Worm (Caenorhabditis elegans): ENCODE data around the gene gcn-1.

gcn-1 gene

DNA sequence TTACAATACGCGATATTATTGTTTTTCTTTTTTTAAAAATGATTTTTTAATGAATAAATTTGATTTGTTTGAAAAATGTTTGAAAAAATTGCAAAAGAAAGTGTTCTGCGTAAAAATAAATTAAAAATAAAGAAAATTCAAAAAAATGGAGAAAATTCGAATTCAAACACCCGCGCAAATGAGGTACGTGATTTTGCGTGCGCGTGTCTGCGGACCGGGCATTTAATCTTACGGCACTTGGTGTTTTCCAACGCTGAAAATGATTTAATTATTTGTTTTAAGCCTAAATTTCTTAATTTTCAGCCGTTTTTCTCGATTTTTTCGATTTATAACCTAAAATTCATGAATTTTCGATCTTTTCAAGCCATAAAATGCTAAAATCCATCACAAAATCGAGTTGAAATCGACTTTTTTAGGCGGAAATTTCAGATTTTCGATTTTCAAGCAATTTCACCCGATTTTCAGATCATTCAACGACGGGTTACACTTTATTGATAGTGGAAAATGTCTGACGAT lies at the start of gene gcn-1 (continued):
- no peak for TF ChIP-seq Y116A8C.19 (tag; optimal IDR thresholded peaks at IDR 0.05; ENCODE audit: borderline replicate concordance)
- peak; percentile 96 for TF ChIP-seq tbx-2 (tag; optimal IDR thresholded peaks at IDR 0.05)
- TF ChIP-seq xbp-1 (tag; optimal IDR thresholded peaks at IDR 0.05) = peak; percentile 74
- TF ChIP-seq rnt-1 (tag; optimal IDR thresholded peaks at IDR 0.05) = no peak
- TF ChIP-seq lin-35 (GFP tag; optimal IDR thresholded peaks at IDR 0.05) = peak; percentile 99
- peak; percentile 71 for TF ChIP-seq irx-1 (tag; optimal IDR thresholded peaks at IDR 0.05)
- TF ChIP-seq sup-37 (GFP tag; optimal IDR thresholded peaks at IDR 0.05) = no peak
- peak; percentile 5 for TF ChIP-seq snpc-4 (tag; optimal IDR thresholded peaks at IDR 0.05)
- TF ChIP-seq nhr-84 (tag; optimal IDR thresholded peaks at IDR 0.05) = no peak
- peak; percentile 89 for TF ChIP-seq unc-130 (tag; optimal IDR thresholded peaks at IDR 0.05)
- no peak for TF ChIP-seq hlh-4 (tag; optimal IDR thresholded peaks at IDR 0.05)
- TF ChIP-seq ztf-4 (tag; optimal IDR thresholded peaks at IDR 0.05) = peak; percentile 52
- no peak for TF ChIP-seq unc-98 (GFP tag; IDR thresholded peaks at IDR 0.05)
- no peak for TF ChIP-seq efl-3 (GFP tag; optimal IDR thresholded peaks at IDR 0.05)
- peak in 2 of 6 experiments; percentile 21 to 40 for TF ChIP-seq elt-3 (tag; optimal IDR thresholded peaks at IDR 0.05)
- no peak for TF ChIP-seq nhr-90 (tag; optimal IDR thresholded peaks at IDR 0.05; ENCODE audit: poor library complexity)
- peak; percentile 69 for TF ChIP-seq unc-86 (tag; optimal IDR thresholded peaks at IDR 0.05)

DNA sequence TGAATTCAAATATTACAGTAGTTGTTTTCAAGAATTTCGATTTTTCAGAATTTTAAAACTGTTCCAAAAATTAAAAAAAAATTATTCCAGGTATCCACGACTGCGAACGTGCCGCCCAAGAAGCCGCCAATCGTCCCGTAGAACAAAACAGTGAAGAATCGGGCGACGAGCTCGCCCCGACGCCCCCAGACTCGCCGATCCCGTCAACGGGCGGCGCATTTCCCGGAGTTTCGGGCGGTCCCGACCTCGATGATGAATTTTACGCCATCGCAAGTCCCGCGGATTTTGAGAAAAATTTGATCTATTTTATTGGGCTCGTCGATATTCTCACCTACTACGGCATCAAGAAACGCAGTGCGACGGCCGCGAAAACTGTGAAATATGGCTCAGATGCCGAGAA lies 45.8 kb upstream of the gcn-1 start:
- TF ChIP-seq nhr-28 (tag; optimal IDR thresholded peaks at IDR 0.05) = no peak
- no peak for TF ChIP-seq mef-2 (tag; optimal IDR thresholded peaks at IDR 0.05)
- no peak for TF ChIP-seq xbp-1 (tag; optimal IDR thresholded peaks at IDR 0.05)
- TF ChIP-seq lsy-2 (tag; optimal IDR thresholded peaks at IDR 0.05) = no peak
- TF ChIP-seq ztf-11 (tag; optimal IDR thresholded peaks at IDR 0.05) = no peak
- no peak for TF ChIP-seq sptf-1 (tag; optimal IDR thresholded peaks at IDR 0.05)
- TF ChIP-seq mdl-1 (tag; optimal IDR thresholded peaks at IDR 0.05) = no peak
- no peak for TF ChIP-seq pax-3 (tag; optimal IDR thresholded peaks at IDR 0.05)
- no peak for TF ChIP-seq nhr-20 (tag; optimal IDR thresholded peaks at IDR 0.05)
- TF ChIP-seq nhr-237 (tag; optimal IDR thresholded peaks at IDR 0.05) = no peak
- no peak for TF ChIP-seq mab-9 (GFP tag; IDR thresholded peaks at IDR 0.05)
- no peak for TF ChIP-seq aha-1 (tag; optimal IDR thresholded peaks at IDR 0.05)
- no peak for TF ChIP-seq ets-5 (GFP tag; IDR thresholded peaks at IDR 0.05)
- no peak for TF ChIP-seq snpc-4 (tag; optimal IDR thresholded peaks at IDR 0.05)
- no peak for TF ChIP-seq fkh-4 (tag; optimal IDR thresholded peaks at IDR 0.05; ENCODE audit: borderline replicate concordance)
- TF ChIP-seq aly-2 (tag; optimal IDR thresholded peaks at IDR 0.05) = no peak

DNA sequence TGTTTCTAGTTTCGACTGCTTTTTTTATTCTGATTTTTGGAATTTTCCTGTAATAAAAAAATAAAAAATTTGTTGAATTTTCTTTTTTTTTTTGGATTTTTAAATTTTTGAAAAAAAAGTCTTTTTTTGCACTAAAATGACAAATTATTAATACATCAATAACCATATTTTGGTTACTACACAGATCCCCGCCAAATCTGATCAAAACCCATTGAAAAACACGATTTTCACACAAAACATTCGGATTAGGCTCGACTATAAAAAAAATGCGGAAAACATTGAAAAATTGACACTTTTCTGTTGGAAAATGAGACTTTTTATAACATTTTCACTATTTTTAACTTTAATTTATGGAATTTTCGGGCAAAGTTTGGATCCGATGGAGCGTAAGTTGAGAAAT lies 41.5 kb upstream of the gcn-1 start, which contains the start of gene Y48G9A.7:
Gene Y48G9A.7, plus strand, starts transcription at position 301 of the 400 bp plus-strand sequence.
- TF ChIP-seq ztf-4 (tag; optimal IDR thresholded peaks at IDR 0.05) = no peak
- no peak for TF ChIP-seq nhr-84 (tag; optimal IDR thresholded peaks at IDR 0.05)
- TF ChIP-seq F16B12.6 (tag; optimal IDR thresholded peaks at IDR 0.05) = no peak
- TF ChIP-seq pqm-1 (tag; optimal IDR thresholded peaks at IDR 0.05) = no peak
- TF ChIP-seq rnt-1 (tag; optimal IDR thresholded peaks at IDR 0.05) = no peak
- TF ChIP-seq zag-1 (tag; optimal IDR thresholded peaks at IDR 0.05) = no peak

DNA sequence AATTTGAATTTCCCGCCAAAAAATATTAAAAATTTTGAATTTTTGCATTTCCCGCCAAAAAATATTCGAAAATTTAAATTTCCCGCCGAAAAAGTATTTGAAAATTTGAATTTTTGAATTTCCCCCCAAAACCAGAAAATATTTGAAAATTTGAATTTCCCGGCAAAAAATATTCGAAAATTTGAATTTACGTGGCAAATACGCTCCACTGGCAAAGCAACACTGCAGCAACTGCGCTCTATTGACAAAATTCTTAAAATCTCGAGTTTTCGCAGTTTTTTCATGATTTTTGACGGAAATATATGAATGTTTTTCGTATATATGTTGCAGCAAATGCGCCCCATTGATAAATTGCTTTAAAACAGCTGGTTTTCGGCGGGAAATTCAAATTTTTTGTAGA lies 40.4 kb upstream of the gcn-1 start:
- no peak for TF ChIP-seq efl-1 (optimal IDR thresholded peaks at IDR 0.05)
- peak; percentile 42 to 46 for TF ChIP-seq efl-1 (GFP tag; optimal IDR thresholded peaks at IDR 0.05 in 1 of 2)
- TF ChIP-seq nhr-28 (tag; optimal IDR thresholded peaks at IDR 0.05) = no peak
- peak in 1 of 3 experiments; percentile 4 for TF ChIP-seq dpl-1 (GFP tag; optimal IDR thresholded peaks at IDR 0.05)
- no peak for TF ChIP-seq lin-15B (tag; optimal IDR thresholded peaks at IDR 0.05)
